Fruit fly (Drosophila melanogaster) whole organism, pupa: Measurements from ENCODE around the gene CG32767.

Experiments
- CG15710 ChIP-seq: fragments of 200-800 bp; sonication (Bioruptor generic); optimal IDR thresholded peaks from 2 replicates; lab custom pipeline; 2018; ENCODE audit warnings: missing biosample characterization, mild to moderate bottlenecking, missing genetic modification characterization, moderate library complexity
- CG8159 ChIP-seq: fragments of 200-800 bp; sonication (Bioruptor generic); optimal IDR thresholded peaks from 3 replicates; lab custom pipeline; 2018; ENCODE audit warnings: missing biosample characterization, mild to moderate bottlenecking, missing genetic modification characterization, moderate library complexity
- CG8301 ChIP-seq: fragments of 200-800 bp; sonication (Bioruptor generic); optimal IDR thresholded peaks from 2 replicates; lab custom pipeline; 2018; ENCODE audit warnings: missing biosample characterization, mild to moderate bottlenecking, missing genetic modification characterization
- D1 ChIP-seq: fragments of 200-800 bp; sonication (Bioruptor generic); optimal IDR thresholded peaks from 2 replicates; lab custom pipeline; 2018; ENCODE audit warnings: missing biosample characterization, mild to moderate bottlenecking, missing genetic modification characterization, moderate library complexity
- EcR ChIP-seq: fragments of 200-800 bp; sonication (Bioruptor generic); optimal IDR thresholded peaks from 3 replicates; lab custom pipeline; 2019; ENCODE audit warnings: missing biosample characterization, missing genetic modification characterization, mild to moderate bottlenecking, moderate library complexity, missing genetic modification reagents
- Pif1B ChIP-seq: fragments of 200-800 bp; sonication (Bioruptor generic); optimal IDR thresholded peaks from 3 replicates; lab custom pipeline; 2016; ENCODE audit warnings: missing biosample characterization, missing genetic modification characterization
- fd96Ca ChIP-seq: fragments of 200-800 bp; sonication (Bioruptor generic); IDR thresholded peaks from 3 replicates; pipeline ENCODE4 v1.3.6; 2022; ENCODE audit warnings: missing biosample characterization, missing genetic modification characterization
- rn ChIP-seq: fragments of 200-800 bp; sonication (Bioruptor generic); IDR thresholded peaks from 2 replicates; pipeline ENCODE4 v1.3.6; 2022; ENCODE audit warnings: missing biosample characterization, missing genetic modification characterization

DNA sequence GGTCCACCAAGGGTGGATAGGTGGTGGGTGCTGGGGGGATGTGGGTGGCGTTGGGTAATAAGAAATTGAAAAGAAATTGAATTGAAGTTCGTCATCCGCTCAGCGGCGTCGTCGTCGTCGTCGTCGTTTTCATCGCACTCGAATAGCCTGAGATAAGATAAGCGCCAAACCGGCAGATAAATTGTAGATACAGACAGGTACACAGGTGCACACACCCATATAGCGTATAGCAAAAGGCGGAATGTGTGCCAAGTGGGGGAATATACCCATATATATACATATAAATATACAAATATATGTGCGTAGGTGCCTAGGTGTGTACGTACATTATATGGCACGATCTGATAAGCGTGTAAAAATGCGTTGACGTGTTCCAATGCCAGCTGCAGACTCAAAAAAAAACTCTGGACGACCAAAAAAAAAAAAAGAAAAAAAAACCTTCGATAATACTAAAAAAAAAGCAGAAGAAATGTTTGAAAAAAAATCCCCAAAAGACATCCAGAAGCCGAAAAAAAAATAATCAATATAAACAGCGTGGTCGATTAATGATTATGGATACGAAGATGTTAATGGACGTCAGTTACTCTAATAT lies 7.3 kb upstream of the CG32767 start:
- no peak for TF ChIP-seq CG8159 (tag; lab: Kevin White, UChicago)
- no peak for TF ChIP-seq fd96Ca (GFP tag; lab: Robert Waterston, UW)
- TF ChIP-seq Pif1B (GFP tag; lab: Kevin White, UChicago): no peak
- no peak for TF ChIP-seq CG15710 (tag; lab: Kevin White, UChicago)
- TF ChIP-seq EcR (GFP tag; lab: Kevin White, UChicago): no peak
- TF ChIP-seq rn: no peak
- no peak for TF ChIP-seq CG8301
- TF ChIP-seq D1: no peak
